Worm (Caenorhabditis elegans) whole organism, L4 larva: ENCODE data around the gene vab-3.

Source experiments
- F37D6.2 ChIP-seq: sonication (generic microtip); optimal IDR thresholded peaks from 2 replicates; lab custom pipeline; 2016; ENCODE audit warnings: mild to moderate bottlenecking, missing genetic modification characterization, missing compliant biosample characterization
- F44E2.7 ChIP-seq: fragments of 200-800 bp; sonication (Bioruptor generic); IDR thresholded peaks from 2 replicates; pipeline ENCODE4 v2.1.2; 2022; ENCODE audit warnings: missing genetic modification characterization, missing compliant biosample characterization
- R02D3.7 ChIP-seq: fragments of 150-350 bp; sonication (generic microtip); optimal IDR thresholded peaks from 3 replicates; lab custom pipeline; 2014; ENCODE audit warnings: missing biosample characterization, missing genetic modification characterization
- Y48G9A.11 ChIP-seq: fragments of 200-800 bp; sonication (Bioruptor generic); IDR thresholded peaks from 2 replicates; pipeline ENCODE4 v1.3.6; 2022; ENCODE audit warnings: missing genetic modification reagents, missing genetic modification characterization, missing compliant biosample characterization
- Y75B8A.6 ChIP-seq: fragments of 200-800 bp; sonication (Bioruptor generic); IDR thresholded peaks from 2 replicates; pipeline ENCODE4 v1.3.6; 2022; ENCODE audit warnings: missing genetic modification reagents, missing genetic modification characterization, missing compliant biosample characterization
- aha-1 ChIP-seq: fragments of 150-350 bp; peaks from one replicate; lab custom pipeline; 2014; ENCODE audit warnings: missing biosample characterization, missing genetic modification characterization
- aly-2 ChIP-seq: sonication (generic microtip); optimal IDR thresholded peaks from 2 replicates; lab custom pipeline; 2018; ENCODE audit warnings: missing biosample characterization, missing genetic modification characterization
- attf-4 ChIP-seq: sonication (generic microtip); optimal IDR thresholded peaks from 3 replicates; lab custom pipeline; 2017; ENCODE audit warnings: missing biosample characterization, missing genetic modification characterization
- ceh-20 ChIP-seq: fragments of 200-800 bp; sonication (Bioruptor generic); IDR thresholded peaks from 2 replicates; pipeline ENCODE4 v1.3.6; 2022; ENCODE audit warnings: missing genetic modification reagents, missing genetic modification characterization, missing compliant biosample characterization
- ceh-82 ChIP-seq: sonication (generic microtip); optimal IDR thresholded peaks from 2 replicates; lab custom pipeline; 2017; ENCODE audit warnings: missing biosample characterization, missing genetic modification characterization
- ces-1 ChIP-seq: fragments of 150-350 bp; sonication (generic microtip); optimal IDR thresholded peaks from 4 replicates; lab custom pipeline; 2014; ENCODE audit warnings: missing biosample characterization, missing genetic modification reagents, missing genetic modification characterization
- daf-19 ChIP-seq: fragments of 200-800 bp; sonication (Bioruptor generic); conservative IDR thresholded peaks from 2 replicates; pipeline ENCODE4 v1.3.6; 2022; ENCODE audit warnings: missing genetic modification characterization, missing compliant biosample characterization
- daf-8 ChIP-seq: fragments of 200-800 bp; sonication (Bioruptor generic); IDR thresholded peaks from 2 replicates; pipeline ENCODE4 v1.3.6; 2022; ENCODE audit warnings: missing genetic modification characterization, missing compliant biosample characterization
- dpl-1 ChIP-seq: fragments of 150-350 bp; optimal IDR thresholded peaks from 2 replicates; lab custom pipeline; 2014; ENCODE audit warnings: missing biosample characterization, missing genetic modification reagents, missing genetic modification characterization
- dve-1 ChIP-seq: sonication (generic microtip); optimal IDR thresholded peaks from 2 replicates; lab custom pipeline; 2017; ENCODE audit warnings: antibody characterized with exemption, mild to moderate bottlenecking, missing genetic modification characterization, missing compliant biosample characterization; ENCODE audit not compliant: insufficient read depth
- lim-7 ChIP-seq: fragments of 200-800 bp; sonication (Bioruptor generic); IDR thresholded peaks from 2 replicates; pipeline ENCODE4 v1.3.6; 2022; ENCODE audit warnings: missing genetic modification characterization, missing compliant biosample characterization
- lin-13 ChIP-seq: fragments of 150-350 bp; optimal IDR thresholded peaks from 2 replicates; lab custom pipeline; 2014; ENCODE audit warnings: missing biosample characterization, missing genetic modification reagents, missing genetic modification characterization
- lin-38 ChIP-seq: fragments of 200-800 bp; sonication (Bioruptor generic); IDR thresholded peaks from 2 replicates; pipeline ENCODE4 v1.3.6; 2022; ENCODE audit warnings: missing genetic modification reagents, missing genetic modification characterization, missing compliant biosample characterization
- madf-5 ChIP-seq, 2 experiments: fragments of 200-800 bp; sonication (Bioruptor generic); IDR thresholded peaks; 2 replicates each; pipeline ENCODE4 v1.3.6; 2022; ENCODE audit warnings: missing compliant biosample characterization in 2 of 2, missing genetic modification characterization in 2 of 2
- mep-1 ChIP-seq: fragments of 150-350 bp; sonication (generic microtip); optimal IDR thresholded peaks from 3 replicates; lab custom pipeline; 2014; ENCODE audit warnings: missing biosample characterization, missing genetic modification characterization
- mes-2 ChIP-seq: sonication (generic microtip); optimal IDR thresholded peaks from 2 replicates; lab custom pipeline; 2016; ENCODE audit warnings: missing genotype, mild to moderate bottlenecking, missing genetic modification characterization, missing compliant biosample characterization; ENCODE audit not compliant: poor library complexity, severe bottlenecking
- nhr-10 ChIP-seq: fragments of 150-350 bp; optimal IDR thresholded peaks from 2 replicates; lab custom pipeline; 2014; ENCODE audit warnings: missing biosample characterization, missing genetic modification characterization
- nhr-11 ChIP-seq: fragments of 150-350 bp; optimal IDR thresholded peaks from 2 replicates; lab custom pipeline; 2014; ENCODE audit warnings: missing biosample characterization, missing genetic modification characterization
- nhr-111 ChIP-seq: fragments of 200-800 bp; sonication (Bioruptor generic); optimal IDR thresholded peaks from 2 replicates; lab custom pipeline; 2018; ENCODE audit warnings: mild to moderate bottlenecking, missing genetic modification characterization, missing compliant biosample characterization
- php-3 ChIP-seq: fragments of 200-800 bp; sonication (Bioruptor generic); IDR thresholded peaks from 2 replicates; pipeline ENCODE4 v1.3.6; 2022; ENCODE audit warnings: missing genetic modification reagents, missing genetic modification characterization, missing compliant biosample characterization
- rbr-2 ChIP-seq: sonication (generic microtip); optimal IDR thresholded peaks from 2 replicates; lab custom pipeline; 2016; ENCODE audit warnings: missing genotype, missing genetic modification characterization, missing compliant biosample characterization
- sdz-12 ChIP-seq: fragments of 200-800 bp; sonication (Bioruptor generic); optimal IDR thresholded peaks from 2 replicates; lab custom pipeline; 2018; ENCODE audit warnings: mild to moderate bottlenecking, missing genetic modification characterization, missing compliant biosample characterization
- tra-1 ChIP-seq: fragments of 200-800 bp; sonication (Bioruptor generic); IDR thresholded peaks from 2 replicates; pipeline ENCODE4 v1.3.6; 2022; ENCODE audit warnings: missing genetic modification reagents, missing genetic modification characterization, missing compliant biosample characterization
- unc-62 ChIP-seq, 3 experiments: fragments of 150-350 bp in 1 of 3; sonication (generic microtip); optimal IDR thresholded peaks in 2 of 3; peaks in 1 of 3; 1 replicate in 1 of 3; 2 replicates in 2 of 3; lab custom pipeline; 2014 to 2017; ENCODE audit warnings: missing biosample characterization in 3 of 3, missing genetic modification characterization in 3 of 3, missing genetic modification reagents in 3 of 3, missing genotype in 1 of 3
- zfp-2 ChIP-seq: sonication (generic microtip); optimal IDR thresholded peaks from 2 replicates; lab custom pipeline; 2016; ENCODE audit warnings: mild to moderate bottlenecking, missing genetic modification characterization, missing compliant biosample characterization
- zfp-3 ChIP-seq: fragments of 200-800 bp; sonication (Bioruptor generic); conservative IDR thresholded peaks from 2 replicates; pipeline ENCODE4 v1.3.6; 2022; ENCODE audit warnings: missing genetic modification reagents, missing genetic modification characterization, missing compliant biosample characterization
- zip-11 ChIP-seq: fragments of 200-800 bp; sonication (Bioruptor generic); IDR thresholded peaks from 2 replicates; pipeline ENCODE4 v1.3.6; 2022; ENCODE audit warnings: missing genetic modification characterization, missing compliant biosample characterization
- ztf-7 ChIP-seq: fragments of 150-350 bp; optimal IDR thresholded peaks from 2 replicates; lab custom pipeline; 2014; ENCODE audit warnings: missing biosample characterization, missing genetic modification characterization

vab-3 gene

DNA sequence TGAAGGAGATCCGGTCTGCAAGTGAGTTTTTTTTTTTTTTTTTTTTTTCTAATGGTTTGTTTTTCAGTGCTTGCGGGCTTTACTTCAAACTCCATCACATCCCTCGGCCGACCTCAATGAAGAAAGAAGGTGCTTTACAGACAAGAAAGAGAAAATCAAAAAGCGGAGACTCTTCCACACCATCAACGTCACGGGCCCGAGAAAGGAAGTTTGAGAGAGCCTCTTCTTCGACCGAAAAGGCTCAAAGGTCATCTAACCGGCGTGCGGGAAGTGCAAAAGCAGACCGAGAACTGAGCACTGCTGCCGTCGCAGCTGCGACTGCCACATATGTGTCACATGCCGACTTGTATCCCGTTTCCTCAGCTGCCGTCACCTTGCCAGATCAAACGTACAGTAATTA is 17.4 kb upstream of the vab-3 start:
- TF ChIP-seq aha-1 (tag; lab: Kevin White, UChicago) (peak; percentile 85), nhr-10 (tag; lab: Kevin White, UChicago) (no peak)

DNA sequence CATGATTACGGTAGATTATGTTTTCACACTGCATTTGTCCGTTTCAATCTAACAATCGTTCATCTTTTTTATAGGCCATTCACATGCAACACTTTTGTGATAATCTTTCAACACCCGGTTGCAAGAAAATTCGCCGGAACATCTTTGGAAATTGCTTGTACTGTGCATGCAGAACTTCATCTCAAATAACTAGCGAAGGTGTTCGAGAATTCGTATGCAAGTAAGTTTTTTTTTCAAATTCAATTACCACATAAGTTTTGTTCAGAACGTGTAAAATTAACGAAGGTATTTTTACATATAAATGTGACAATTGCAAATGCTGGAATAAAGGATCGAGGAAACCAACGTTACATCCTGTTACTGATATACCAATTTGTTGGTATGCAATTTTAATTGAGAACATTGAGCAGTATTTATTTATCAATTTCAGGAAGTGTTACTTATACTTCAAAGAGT is 14.4 kb upstream of the vab-3 start, which contains the start of gene C33D3.3:
Gene C33D3.3, plus strand, starts transcription at position 51 of the 456 bp plus-strand sequence.
- TF ChIP-seq aha-1 (tag; lab: Kevin White, UChicago): peak; percentile 95
- no peak for TF ChIP-seq lin-13 (GFP tag; lab: Kevin White, UChicago)
- no peak for TF ChIP-seq F37D6.2 (tag; lab: Kevin White, UChicago)
- TF ChIP-seq unc-62 (GFP tag; optimal IDR thresholded peaks at IDR 0.05 in 1 of 2; lab: Kevin White, UChicago): peak in 1 of 2 experiments; percentile 63
- no peak for TF ChIP-seq unc-62 (tag; optimal IDR thresholded peaks at IDR 0.05; lab: Kevin White, UChicago)

DNA sequence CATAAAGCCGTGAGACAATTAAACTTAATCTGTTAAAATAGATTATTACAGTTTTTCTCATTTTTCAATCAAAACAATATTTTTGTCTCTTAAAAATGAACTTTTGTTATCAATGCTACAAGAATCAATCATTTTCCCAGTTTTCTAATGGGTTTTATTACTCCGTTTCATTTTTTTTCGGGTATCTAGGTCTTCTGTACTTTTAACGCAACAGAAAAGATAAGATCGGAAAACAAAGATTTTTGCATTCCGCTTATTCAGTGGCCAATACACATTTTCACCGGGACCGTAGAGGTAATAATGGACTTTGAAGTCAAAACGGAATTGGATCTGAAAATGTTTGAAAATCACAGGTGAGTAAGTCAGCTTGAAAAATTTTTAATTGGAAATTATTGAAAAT is 10.9 kb upstream of the vab-3 start, which contains the start of gene C33D3.4:
Gene C33D3.4, plus strand, starts transcription at position 301 of the 400 bp plus-strand sequence.
- no peak for TF ChIP-seq nhr-11 (tag; lab: Kevin White, UChicago)
- no peak for TF ChIP-seq ceh-20 (GFP tag; lab: Robert Waterston, UW)
- TF ChIP-seq zfp-3 (GFP tag; lab: Robert Waterston, UW): no peak
- no peak for TF ChIP-seq lin-13 (GFP tag; lab: Kevin White, UChicago)
- TF ChIP-seq dve-1 (tag; lab: Kevin White, UChicago): no peak
- TF ChIP-seq zfp-2 (tag; lab: Kevin White, UChicago): no peak
- no peak for TF ChIP-seq sdz-12 (GFP tag; lab: Kevin White, UChicago)
- TF ChIP-seq ces-1 (GFP tag; lab: Kevin White, UChicago): no peak
- no peak for TF ChIP-seq madf-5 (GFP tag; IDR thresholded peaks at IDR 0.05; lab: Robert Waterston, UW)
- TF ChIP-seq F44E2.7 (GFP tag; lab: Robert Waterston, UW): no peak
- TF ChIP-seq daf-8 (GFP tag; lab: Robert Waterston, UW): no peak
- no peak for TF ChIP-seq lim-7
- no peak for TF ChIP-seq zip-11 (GFP tag; lab: Robert Waterston, UW)
- no peak for TF ChIP-seq aly-2
- no peak for TF ChIP-seq nhr-111 (GFP tag; lab: Kevin White, UChicago)
- no peak for TF ChIP-seq ztf-7 (tag; lab: Kevin White, UChicago)
- no peak for TF ChIP-seq tra-1 (GFP tag; lab: Robert Waterston, UW)
- no peak for TF ChIP-seq mep-1
- TF ChIP-seq, all 104 proteins: peak for 0

DNA sequence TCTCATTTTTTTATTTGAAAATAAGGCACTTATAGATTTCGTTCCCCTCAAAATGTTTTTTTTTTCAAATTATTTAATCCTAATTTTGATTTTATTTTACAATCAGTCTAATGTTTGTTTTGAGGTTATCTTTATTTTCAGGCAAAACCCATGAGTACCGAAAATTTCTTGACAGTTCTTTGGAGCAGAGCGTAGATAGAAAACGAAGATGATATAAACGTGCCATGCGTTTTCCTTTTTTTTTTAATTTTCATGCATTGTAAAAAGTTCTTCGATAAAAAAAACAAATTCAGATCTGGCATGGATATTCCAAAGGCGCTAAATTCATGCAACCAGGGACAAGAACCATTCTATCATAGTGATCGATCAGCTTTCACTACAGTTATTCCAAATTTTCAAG is 8.6 kb upstream of the vab-3 start, which contains the start of gene C33D3.5:
Gene C33D3.5, plus strand, starts transcription at position 301 of the 400 bp plus-strand sequence.
- no peak for TF ChIP-seq nhr-11 (tag; lab: Kevin White, UChicago)
- TF ChIP-seq php-3: no peak
- TF ChIP-seq zip-11 (GFP tag; lab: Robert Waterston, UW): no peak
- no peak for TF ChIP-seq dpl-1 (GFP tag; lab: Kevin White, UChicago)
- TF ChIP-seq rbr-2 (tag; lab: Kevin White, UChicago): no peak
- TF ChIP-seq ceh-82: no peak
- no peak for TF ChIP-seq R02D3.7 (tag; lab: Kevin White, UChicago)
- TF ChIP-seq mes-2 (tag; lab: Kevin White, UChicago): no peak
- TF ChIP-seq daf-19 (GFP tag; lab: Robert Waterston, UW): no peak
- no peak for TF ChIP-seq Y48G9A.11
- TF ChIP-seq lin-38 (GFP tag; lab: Robert Waterston, UW): no peak
- TF ChIP-seq Y75B8A.6 (GFP tag; lab: Robert Waterston, UW): no peak

DNA sequence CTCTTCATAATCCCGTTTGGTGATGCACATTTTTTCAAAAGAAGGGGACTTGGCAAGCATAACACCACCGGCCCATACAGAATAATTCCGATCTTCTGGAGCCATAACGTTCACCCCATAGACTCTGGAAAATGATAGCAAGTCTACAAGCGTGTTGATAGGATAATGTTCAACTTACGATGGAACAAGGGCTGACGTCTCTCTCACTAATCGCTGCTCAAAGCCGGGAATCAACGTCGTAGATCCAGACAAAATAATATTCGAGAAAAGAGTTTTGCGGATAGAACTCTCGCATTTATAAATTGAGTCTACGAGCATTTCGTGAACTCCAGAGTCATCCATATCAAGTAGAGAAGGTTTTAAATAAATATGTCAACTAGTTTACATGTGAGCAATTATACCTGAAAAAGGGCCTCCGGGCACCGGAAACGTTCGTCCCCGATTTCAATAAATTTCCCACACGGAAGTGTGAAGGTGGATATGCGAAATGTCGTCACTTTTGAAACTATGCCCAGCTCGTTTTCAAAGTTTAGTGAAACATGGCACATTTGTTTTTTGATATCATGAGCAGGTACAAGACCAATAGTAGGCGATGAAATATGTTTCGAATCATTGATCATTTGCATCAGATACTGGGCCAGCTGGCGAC is 7.7 kb upstream of the vab-3 start:
- TF ChIP-seq ceh-20 (GFP tag; lab: Robert Waterston, UW): no peak
- peak; percentile 78 for TF ChIP-seq aha-1 (tag; lab: Kevin White, UChicago)
- TF ChIP-seq unc-62 (GFP tag; optimal IDR thresholded peaks at IDR 0.05 in 1 of 2; lab: Kevin White, UChicago): peak in 1 of 2 experiments; percentile 96
- TF ChIP-seq unc-62 (tag; optimal IDR thresholded peaks at IDR 0.05; lab: Kevin White, UChicago): no peak
- no peak for TF ChIP-seq attf-4 (tag; lab: Kevin White, UChicago)
- no peak for TF ChIP-seq aly-2
